Worm (Caenorhabditis elegans): ENCODE results near the gene F13D11.3.

F13D11.3 gene

DNA sequence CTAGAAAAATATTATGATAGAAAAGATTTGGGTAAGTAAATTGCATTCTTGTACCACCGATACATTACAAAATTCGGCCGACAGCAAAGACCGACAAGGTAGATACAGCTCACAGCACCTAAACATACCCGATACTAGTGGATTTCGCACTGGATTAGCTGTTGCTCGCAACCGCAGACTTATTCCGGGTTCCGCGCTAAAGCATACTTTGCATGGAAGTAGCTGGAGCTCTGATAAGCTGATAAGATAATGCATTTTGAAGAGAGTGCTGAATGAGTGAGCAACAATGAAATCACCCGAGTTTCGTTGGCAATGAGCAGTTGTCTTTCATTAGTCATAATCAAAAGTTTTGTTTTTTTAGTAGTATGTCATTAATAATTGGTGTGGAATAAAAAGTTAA is 44.8 kb upstream of the F13D11.3 start:
- no peak for TF ChIP-seq ztf-18 (tag; optimal IDR thresholded peaks at IDR 0.05)

DNA sequence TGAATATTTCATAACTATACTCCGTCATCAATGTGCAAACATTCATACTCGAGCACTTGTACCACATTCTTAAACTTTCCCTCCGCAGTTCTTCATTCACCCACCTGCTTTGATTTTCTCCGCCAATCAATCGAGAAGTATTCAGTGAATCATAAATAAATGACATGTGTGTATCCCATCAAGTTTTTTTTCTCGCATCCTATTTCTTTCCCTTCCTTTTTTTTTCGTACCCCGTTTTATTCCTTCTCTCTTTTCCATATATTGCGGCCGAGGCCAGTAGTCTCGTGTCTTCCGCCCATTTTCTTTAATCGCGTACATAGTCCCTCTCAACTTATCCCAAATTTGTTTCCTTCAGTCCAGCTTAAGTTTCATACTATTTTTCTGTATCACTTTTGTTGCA is 43.0 kb upstream of the F13D11.3 start, which contains the start of gene atat-2:
atat-2 (plus strand) TSS at position 398 of the 400 bp plus-strand sequence.
- TF ChIP-seq cebp-1 (GFP tag; IDR thresholded peaks at IDR 0.05) (no peak), cebp-1 (tag; optimal IDR thresholded peaks at IDR 0.05) (peak; percentile 4), ceh-91 (GFP tag; IDR thresholded peaks at IDR 0.05) (no peak)

DNA sequence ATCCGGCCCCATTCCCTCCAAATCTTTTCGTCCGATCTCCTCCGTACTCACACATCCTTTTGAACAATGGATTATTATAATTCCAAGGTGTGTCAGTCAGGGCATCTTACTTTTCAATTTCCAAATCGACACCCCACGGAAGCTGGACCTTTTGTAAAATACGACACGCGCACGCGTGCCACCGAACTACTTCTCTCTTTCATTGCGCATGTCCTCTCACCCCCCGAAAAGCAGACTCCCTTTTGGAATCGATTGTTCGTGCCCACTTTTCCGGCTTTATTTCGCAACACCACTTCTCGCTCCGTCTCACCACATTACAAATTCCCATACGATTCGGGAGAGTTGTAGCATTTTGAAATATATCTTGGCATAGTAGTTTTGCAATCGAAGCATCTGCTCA is 41.5 kb upstream of the F13D11.3 start:
- TF ChIP-seq F52B5.7 (tag; optimal IDR thresholded peaks at IDR 0.05) (peak; percentile 23), F10E7.11 (tag; optimal IDR thresholded peaks at IDR 0.05) (peak; percentile 13), egl-18 (GFP tag; IDR thresholded peaks at IDR 0.05) (no peak), nhr-90 (tag; optimal IDR thresholded peaks at IDR 0.05) (no peak), rec-8 (tag; optimal IDR thresholded peaks at IDR 0.05) (no peak), chd-7 (tag; optimal IDR thresholded peaks at IDR 0.05) (peak; percentile 19), K12H6.12 (tag; optimal IDR thresholded peaks at IDR 0.05) (peak; percentile 4), F39B2.1 (GFP tag; IDR thresholded peaks at IDR 0.05) (no peak), sdz-38 (tag; optimal IDR thresholded peaks at IDR 0.05) (no peak), attf-3 (GFP tag; conservative IDR thresholded peaks at IDR 0.05) (no peak), cebp-1 (GFP tag; IDR thresholded peaks at IDR 0.05) (peak; percentile 87), cebp-1 (tag; optimal IDR thresholded peaks at IDR 0.05) (peak; percentile 98), ccch-3 (GFP tag; optimal IDR thresholded peaks at IDR 0.05) (no peak), lin-35 (GFP tag; optimal IDR thresholded peaks at IDR 0.05) (peak in 1 of 3 experiments; percentile 41)

- no peak for TF ChIP-seq ama-1 (optimal IDR thresholded peaks at IDR 0.05)
- peak in 1 of 2 experiments; percentile 1 for TF ChIP-seq ama-1 (GFP tag; optimal IDR thresholded peaks at IDR 0.05)
- no peak for TF ChIP-seq mes-4 (tag; optimal IDR thresholded peaks at IDR 0.05)
- no peak for TF ChIP-seq F55B11.4 (tag; optimal IDR thresholded peaks at IDR 0.05; ENCODE audit: borderline replicate concordance, insufficient read depth)
- TF ChIP-seq zfh-2 (GFP tag; conservative IDR thresholded peaks at IDR 0.05) = peak; percentile 99
- TF ChIP-seq madf-3 (GFP tag; IDR thresholded peaks at IDR 0.05) = peak; percentile 89
- peak; percentile 89 for TF ChIP-seq egl-44 (GFP tag; IDR thresholded peaks at IDR 0.05)
- TF ChIP-seq sptf-2 (GFP tag; optimal IDR thresholded peaks at IDR 0.05) = no peak
- TF ChIP-seq K11D2.4 (GFP tag; IDR thresholded peaks at IDR 0.05) = peak; percentile 97
- TF ChIP-seq bed-1 (GFP tag; IDR thresholded peaks at IDR 0.05) = 0 out of 2 replicates have a peak, but pooled peaks have one; percentile 54
- peak; percentile 19 for TF ChIP-seq T07F8.4 (tag; optimal IDR thresholded peaks at IDR 0.05)
- TF ChIP-seq gei-17 (GFP tag; optimal IDR thresholded peaks at IDR 0.05) = peak; percentile 90
- no peak for TF ChIP-seq F49E8.2 (tag; optimal IDR thresholded peaks at IDR 0.05; ENCODE audit: insufficient read depth)
- TF ChIP-seq ztf-26 (tag; optimal IDR thresholded peaks at IDR 0.05) = peak; percentile 96
- TF ChIP-seq ztf-3 (GFP tag; optimal IDR thresholded peaks at IDR 0.05) = peak; percentile 89
- TF ChIP-seq fkh-3 (tag; optimal IDR thresholded peaks at IDR 0.05) = no peak
- TF ChIP-seq hmg-20 (GFP tag; IDR thresholded peaks at IDR 0.05) = peak; percentile 61; the same call in 1 of the 2 replicates
- peak; percentile 100 for TF ChIP-seq nhr-80 (tag; optimal IDR thresholded peaks at IDR 0.05)
- TF ChIP-seq hlh-26 (GFP tag; conservative IDR thresholded peaks at IDR 0.05) = no peak
- TF ChIP-seq atf-7 (tag; optimal IDR thresholded peaks at IDR 0.05) = peak; percentile 97
- peak; percentile 99 for TF ChIP-seq lin-40 (tag; optimal IDR thresholded peaks at IDR 0.05)
- peak; percentile 79 for TF ChIP-seq dpff-1 (tag; optimal IDR thresholded peaks at IDR 0.05)
- no peak for TF ChIP-seq B0019.2 (GFP tag; conservative IDR thresholded peaks at IDR 0.05)
- TF ChIP-seq ceh-79 (tag; optimal IDR thresholded peaks at IDR 0.05) = peak; percentile 43
- no peak for TF ChIP-seq F57A8.1 (GFP tag; optimal IDR thresholded peaks at IDR 0.05)
- peak; percentile 61 for TF ChIP-seq die-1 (tag; optimal IDR thresholded peaks at IDR 0.05)
- TF ChIP-seq lir-1 (GFP tag; conservative IDR thresholded peaks at IDR 0.05) = peak; percentile 95
- no peak for TF ChIP-seq aptf-3 (GFP tag; IDR thresholded peaks at IDR 0.05)
- TF ChIP-seq T26A5.8 (tag; optimal IDR thresholded peaks at IDR 0.05) = no peak
Observed at ce11 chrX:5841060-5841642, 35.4 kb upstream of the F13D11.3 start, which contains the start of gene puf-9. Gene puf-9, plus strand, starts transcription at chrX:5841592.

Measured in whole organism, young adult.